Worm (Caenorhabditis elegans) whole organism, L4 larva: ENCODE data around the gene K08F4.5.

Experiments
- aha-1 ChIP-seq: fragments of 150-350 bp; peaks from one replicate; lab custom pipeline; 2014; ENCODE audit warnings: missing biosample characterization, missing genetic modification characterization
- ceh-62 ChIP-seq: sonication (generic microtip); optimal IDR thresholded peaks from 2 replicates; lab custom pipeline; 2017; ENCODE audit warnings: missing biosample characterization, missing genetic modification characterization
- ces-1 ChIP-seq: fragments of 150-350 bp; sonication (generic microtip); optimal IDR thresholded peaks from 4 replicates; lab custom pipeline; 2014; ENCODE audit warnings: missing biosample characterization, missing genetic modification reagents, missing genetic modification characterization
- cey-2 ChIP-seq: sonication (generic microtip); optimal IDR thresholded peaks from 3 replicates; lab custom pipeline; 2017; ENCODE audit warnings: missing genetic modification characterization, mild to moderate bottlenecking, missing compliant biosample characterization, antibody characterized with exemption, borderline replicate concordance; ENCODE audit not compliant: insufficient read depth
- daf-16 ChIP-seq, 3 experiments: sonication (generic microtip); optimal IDR thresholded peaks; 2 replicates each; lab custom pipeline; 2016 to 2017; ENCODE audit warnings: missing genetic modification characterization in 3 of 3, missing genetic modification reagents in 3 of 3, mild to moderate bottlenecking in 2 of 3, missing compliant biosample characterization in 2 of 3, missing biosample characterization in 1 of 3, moderate library complexity in 1 of 3
- dmd-9 ChIP-seq: fragments of 200-800 bp; sonication (Bioruptor generic); IDR thresholded peaks from 2 replicates; pipeline ENCODE4 v1.3.6; 2022; ENCODE audit warnings: missing genetic modification reagents, missing genetic modification characterization, missing compliant biosample characterization
- dpl-1 ChIP-seq: fragments of 150-350 bp; optimal IDR thresholded peaks from 2 replicates; lab custom pipeline; 2014; ENCODE audit warnings: missing biosample characterization, missing genetic modification reagents, missing genetic modification characterization
- dve-1 ChIP-seq: sonication (generic microtip); optimal IDR thresholded peaks from 2 replicates; lab custom pipeline; 2017; ENCODE audit warnings: antibody characterized with exemption, mild to moderate bottlenecking, missing genetic modification characterization, missing compliant biosample characterization; ENCODE audit not compliant: insufficient read depth
- egl-43 ChIP-seq: fragments of 200-800 bp; sonication (Bioruptor generic); IDR thresholded peaks from 2 replicates; pipeline ENCODE4 v1.3.6; 2022; ENCODE audit warnings: missing genetic modification reagents, missing genetic modification characterization, missing compliant biosample characterization
- fkh-10 ChIP-seq: fragments of 150-350 bp; optimal IDR thresholded peaks from 2 replicates; lab custom pipeline; 2014; ENCODE audit warnings: missing biosample characterization, missing genetic modification reagents, missing genetic modification characterization
- gei-8 ChIP-seq: fragments of 200-800 bp; sonication (Bioruptor generic); optimal IDR thresholded peaks from 2 replicates; lab custom pipeline; 2018; ENCODE audit warnings: mild to moderate bottlenecking, missing genetic modification characterization, missing compliant biosample characterization
- hif-1 ChIP-seq, 2 experiments: sonication (generic microtip); optimal IDR thresholded peaks; 2 replicates each; lab custom pipeline; 2016 to 2017; ENCODE audit warnings: missing compliant biosample characterization in 2 of 2, missing genetic modification characterization in 2 of 2, missing genetic modification reagents in 2 of 2, missing genotype in 2 of 2, mild to moderate bottlenecking in 1 of 2
- hlh-11 ChIP-seq: fragments of 200-800 bp; sonication (Bioruptor generic); optimal IDR thresholded peaks from 2 replicates; lab custom pipeline; 2018; ENCODE audit warnings: mild to moderate bottlenecking, missing genetic modification characterization, missing compliant biosample characterization
- hlh-30 ChIP-seq: sonication (generic microtip); optimal IDR thresholded peaks from 2 replicates; lab custom pipeline; 2017; ENCODE audit warnings: antibody characterized with exemption, mild to moderate bottlenecking, missing genetic modification characterization, missing compliant biosample characterization; ENCODE audit not compliant: insufficient read depth
- hmg-1.1 ChIP-seq: fragments of 200-800 bp; sonication (Bioruptor generic); IDR thresholded peaks from 2 replicates; pipeline ENCODE4 v1.3.6; 2022; ENCODE audit warnings: missing genetic modification reagents, missing genetic modification characterization, missing compliant biosample characterization
- lin-38 ChIP-seq: fragments of 200-800 bp; sonication (Bioruptor generic); IDR thresholded peaks from 2 replicates; pipeline ENCODE4 v1.3.6; 2022; ENCODE audit warnings: missing genetic modification reagents, missing genetic modification characterization, missing compliant biosample characterization
- lsy-2 ChIP-seq, 2 experiments: fragments of 150-350 bp in 1 of 2; sonication (generic microtip) in 1 of 2; optimal IDR thresholded peaks; 2 replicates each; lab custom pipeline; 2014 to 2017; ENCODE audit warnings: missing biosample characterization in 2 of 2, missing genetic modification characterization in 2 of 2
- madf-5 ChIP-seq, 2 experiments: fragments of 200-800 bp; sonication (Bioruptor generic); IDR thresholded peaks; 2 replicates each; pipeline ENCODE4 v1.3.6; 2022; ENCODE audit warnings: missing compliant biosample characterization in 2 of 2, missing genetic modification characterization in 2 of 2
- mdl-1 ChIP-seq, 2 experiments: fragments of 150-350 bp in 1 of 2; sonication (generic microtip) in 1 of 2; optimal IDR thresholded peaks; 2 replicates each; lab custom pipeline; 2014 to 2017; ENCODE audit warnings: missing biosample characterization in 2 of 2, missing genetic modification characterization in 2 of 2
- mep-1 ChIP-seq: fragments of 150-350 bp; sonication (generic microtip); optimal IDR thresholded peaks from 3 replicates; lab custom pipeline; 2014; ENCODE audit warnings: missing biosample characterization, missing genetic modification characterization
- mes-2 ChIP-seq: sonication (generic microtip); optimal IDR thresholded peaks from 2 replicates; lab custom pipeline; 2016; ENCODE audit warnings: missing genotype, mild to moderate bottlenecking, missing genetic modification characterization, missing compliant biosample characterization; ENCODE audit not compliant: poor library complexity, severe bottlenecking
- mxl-3 ChIP-seq: fragments of 200-800 bp; sonication (Bioruptor generic); optimal IDR thresholded peaks from 2 replicates; lab custom pipeline; 2018; ENCODE audit warnings: mild to moderate bottlenecking, missing genetic modification characterization, missing compliant biosample characterization
- nhr-10 ChIP-seq: fragments of 150-350 bp; optimal IDR thresholded peaks from 2 replicates; lab custom pipeline; 2014; ENCODE audit warnings: missing biosample characterization, missing genetic modification characterization
- nhr-11 ChIP-seq: fragments of 150-350 bp; optimal IDR thresholded peaks from 2 replicates; lab custom pipeline; 2014; ENCODE audit warnings: missing biosample characterization, missing genetic modification characterization
- nhr-28 ChIP-seq: fragments of 150-350 bp; optimal IDR thresholded peaks from 2 replicates; lab custom pipeline; 2014; ENCODE audit warnings: missing biosample characterization, missing genetic modification characterization
- nhr-41 ChIP-seq: fragments of 200-800 bp; sonication (Bioruptor generic); IDR thresholded peaks from 2 replicates; pipeline ENCODE4 v1.3.6; 2022; ENCODE audit warnings: missing genetic modification reagents, missing genetic modification characterization, missing compliant biosample characterization
- nhr-48 ChIP-seq: sonication (generic microtip); optimal IDR thresholded peaks from 2 replicates; lab custom pipeline; 2016; ENCODE audit warnings: mild to moderate bottlenecking, missing genetic modification characterization, missing compliant biosample characterization
- pqm-1 ChIP-seq: sonication (generic microtip); optimal IDR thresholded peaks from 2 replicates; lab custom pipeline; 2017; ENCODE audit warnings: missing biosample characterization, missing genetic modification characterization
- rbr-2 ChIP-seq: sonication (generic microtip); optimal IDR thresholded peaks from 2 replicates; lab custom pipeline; 2016; ENCODE audit warnings: missing genotype, missing genetic modification characterization, missing compliant biosample characterization
- sdz-12 ChIP-seq: fragments of 200-800 bp; sonication (Bioruptor generic); optimal IDR thresholded peaks from 2 replicates; lab custom pipeline; 2018; ENCODE audit warnings: mild to moderate bottlenecking, missing genetic modification characterization, missing compliant biosample characterization
- skn-1 ChIP-seq: fragments of 150-350 bp; optimal IDR thresholded peaks from 2 replicates; lab custom pipeline; 2014; ENCODE audit warnings: missing biosample characterization, missing genetic modification characterization
- snpc-1.2 ChIP-seq: fragments of 200-800 bp; sonication (Bioruptor generic); IDR thresholded peaks from 2 replicates; pipeline ENCODE4 v1.3.6; 2022; ENCODE audit warnings: missing genetic modification reagents, missing genetic modification characterization, missing compliant biosample characterization
- tag-97 ChIP-seq: fragments of 200-800 bp; sonication (Bioruptor generic); IDR thresholded peaks from 2 replicates; pipeline ENCODE4 v1.3.6; 2022; ENCODE audit warnings: missing genetic modification characterization, missing compliant biosample characterization
- unc-130 ChIP-seq: sonication (generic microtip); optimal IDR thresholded peaks from 2 replicates; lab custom pipeline; 2016; ENCODE audit warnings: missing genetic modification reagents, missing genetic modification characterization, missing compliant biosample characterization

K08F4.5 gene

DNA sequence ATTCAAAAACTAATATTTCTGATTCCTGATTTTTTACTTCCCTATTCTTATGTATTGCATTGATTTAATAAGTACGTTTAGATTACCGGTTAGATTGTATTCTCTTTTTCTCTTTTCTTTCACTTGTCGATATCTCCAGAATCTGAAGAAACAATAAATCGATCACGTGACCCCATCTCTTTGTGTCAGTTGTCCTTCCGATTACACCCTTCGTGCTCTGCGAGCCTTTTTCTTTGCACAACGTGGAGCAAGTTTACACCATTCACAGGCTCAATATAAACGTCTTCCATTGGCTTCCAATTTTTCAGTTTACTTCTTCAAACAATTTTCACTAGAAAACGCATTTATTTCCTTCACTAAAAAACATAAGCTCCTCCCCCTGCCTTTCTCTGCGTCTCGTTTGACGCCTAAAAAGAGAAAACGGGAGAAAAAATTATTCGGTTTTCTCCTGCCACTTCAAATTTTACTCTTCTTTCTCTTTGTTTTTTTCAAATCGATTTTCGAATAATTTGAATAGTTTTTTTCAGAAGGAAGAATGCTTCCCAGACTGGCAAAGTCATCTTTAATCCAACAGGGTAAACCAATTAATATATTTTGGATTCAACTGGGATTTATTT is 44.5 kb upstream of the K08F4.5 start, which contains the start of gene gta-1 (continued):
- no peak for TF ChIP-seq mdl-1 (tag; optimal IDR thresholded peaks at IDR 0.05; lab: Kevin White, UChicago)

ce11 chrIV:10177779-10178178 is 42.1 kb upstream of the K08F4.5 start, which contains the start of gene mspn-1:
Gene mspn-1, plus strand, starts transcription at chrIV:10177968.
- TF ChIP-seq nhr-10 (no peak), nhr-48 (tag; lab: Kevin White, UChicago) (no peak), mxl-3 (no peak), nhr-41 (GFP tag; lab: Robert Waterston, UW) (no peak), lin-38 (0 out of 2 replicates have a peak, but pooled peaks have one; percentile 41), dmd-9 (GFP tag; lab: Robert Waterston, UW) (no peak), sdz-12 (GFP tag; lab: Kevin White, UChicago) (no peak), ces-1 (GFP tag; lab: Kevin White, UChicago) (no peak), ceh-62 (no peak), egl-43 (GFP tag; lab: Robert Waterston, UW) (no peak), madf-5 (GFP tag; IDR thresholded peaks at IDR 0.05; lab: Robert Waterston, UW) (0 out of 4 replicates have a peak, but pooled peaks of 1 of the 2 experiments have one; percentile 12), cey-2 (tag; lab: Kevin White, UChicago) (no peak), snpc-1.2 (peak; percentile 71), gei-8 (GFP tag; lab: Kevin White, UChicago) (no peak), tag-97 (GFP tag; lab: Robert Waterston, UW) (no peak), mes-2 (tag; lab: Kevin White, UChicago) (peak; percentile 5)

DNA sequence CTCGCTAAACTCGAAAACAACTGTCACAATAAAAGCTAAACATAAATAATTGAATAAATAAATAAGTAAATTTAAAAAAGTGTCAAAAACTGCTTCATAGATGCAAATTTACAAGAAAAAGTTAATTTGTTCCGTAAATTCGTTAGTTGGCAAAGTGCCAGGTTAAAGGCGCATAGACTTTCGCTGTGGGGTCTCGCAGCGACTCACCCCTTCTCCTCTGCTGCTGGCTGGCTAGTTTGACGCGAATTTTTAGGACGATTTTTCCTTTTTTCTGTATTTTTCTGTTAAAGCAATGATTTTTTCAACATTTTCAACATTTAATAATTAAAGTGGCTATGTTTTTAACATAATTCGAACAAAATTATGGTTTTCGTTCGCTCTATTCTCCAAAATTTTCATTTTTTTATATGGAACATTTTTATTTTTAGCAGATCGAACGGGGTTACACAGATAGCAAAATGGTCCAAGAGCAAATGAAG is 40.6 kb upstream of the K08F4.5 start, which contains the start of gene rack-1:
rack-1 (plus strand) TSS at position 429 of the 479 bp plus-strand sequence.
- TF ChIP-seq ces-1 (GFP tag; lab: Kevin White, UChicago) (no peak), lin-38 (peak; percentile 51), dpl-1 (GFP tag; lab: Kevin White, UChicago) (peak; percentile 38), rbr-2 (tag; lab: Kevin White, UChicago) (peak; percentile 39), lsy-2 (tag; optimal IDR thresholded peaks at IDR 0.05; lab: Kevin White, UChicago) (peak in 1 of 2 experiments; percentile 79), mdl-1 (tag; optimal IDR thresholded peaks at IDR 0.05; lab: Kevin White, UChicago) (peak in 1 of 2 experiments; percentile 7), fkh-10 (GFP tag; lab: Kevin White, UChicago) (peak; percentile 11), nhr-41 (GFP tag; lab: Robert Waterston, UW) (no peak), madf-5 (GFP tag; IDR thresholded peaks at IDR 0.05; lab: Robert Waterston, UW) (no peak), nhr-11 (tag; lab: Kevin White, UChicago) (peak; percentile 14), hif-1 (tag; optimal IDR thresholded peaks at IDR 0.05; lab: Kevin White, UChicago) (peak in 1 of 2 experiments; percentile 18), pqm-1 (no peak), nhr-28 (peak; percentile 44), aha-1 (tag; lab: Kevin White, UChicago) (peak; percentile 54), hlh-30 (tag; lab: Kevin White, UChicago) (peak; percentile 12), daf-16 (GFP tag; optimal IDR thresholded peaks at IDR 0.05; lab: Kevin White, UChicago) (no peak), daf-16 (tag; optimal IDR thresholded peaks at IDR 0.05; lab: Kevin White, UChicago) (peak; percentile 38), mes-2 (tag; lab: Kevin White, UChicago) (peak; percentile 78), dve-1 (peak; percentile 45), mep-1 (peak; percentile 65), skn-1 (tag; lab: Kevin White, UChicago) (no peak), unc-130 (GFP tag; lab: Kevin White, UChicago) (peak; percentile 17), hlh-11 (tag; lab: Kevin White, UChicago) (peak; percentile 48), mxl-3 (peak; percentile 16), hmg-1.1 (GFP tag; lab: Robert Waterston, UW) (peak; percentile 49)
